Fruit fly (Drosophila melanogaster) whole organism, embryonic: Measurements from ENCODE around the gene srl.

Experiments
- Antp ChIP-seq: fragments of 200-800 bp; sonication (Bioruptor generic); optimal IDR thresholded peaks from 3 replicates; lab custom pipeline; 2016; ENCODE audit warnings: missing biosample characterization, missing genetic modification characterization
- Blimp-1 ChIP-seq: fragments of 200-800 bp; sonication (Bioruptor generic); optimal IDR thresholded peaks from 3 replicates; lab custom pipeline; 2018; ENCODE audit warnings: missing biosample characterization, missing genetic modification characterization, mild to moderate bottlenecking, moderate library complexity, missing genetic modification reagents
- CG11398 ChIP-seq: fragments of 200-800 bp; sonication (Bioruptor generic); optimal IDR thresholded peaks from 2 replicates; lab custom pipeline; 2016; ENCODE audit warnings: missing biosample characterization, missing genetic modification characterization
- CG12071 ChIP-seq: fragments of 200-800 bp; sonication (Bioruptor generic); optimal IDR thresholded peaks from 3 replicates; lab custom pipeline; 2018; ENCODE audit warnings: missing biosample characterization, mild to moderate bottlenecking, missing genetic modification characterization
- CG12104 ChIP-seq: fragments of 200-800 bp; sonication (Bioruptor generic); optimal IDR thresholded peaks from 3 replicates; lab custom pipeline; 2016; ENCODE audit warnings: missing biosample characterization, missing genetic modification characterization
- CG14014 ChIP-seq: fragments of 200-800 bp; sonication (Bioruptor generic); IDR thresholded peaks from 2 replicates; pipeline ENCODE4 v1.3.6; 2022; ENCODE audit warnings: missing biosample characterization, missing genetic modification characterization
- CG14860 ChIP-seq: fragments of 200-800 bp; sonication (Bioruptor generic); IDR thresholded peaks from 3 replicates; pipeline ENCODE4 v1.3.6; 2022; ENCODE audit warnings: missing biosample characterization, missing genetic modification characterization; ENCODE audit not compliant: partially characterized antibody
- CG18011 ChIP-seq: fragments of 200-800 bp; sonication (Bioruptor generic); optimal IDR thresholded peaks from 2 replicates; lab custom pipeline; 2017; ENCODE audit warnings: missing biosample characterization, missing genetic modification characterization, mild to moderate bottlenecking, moderate library complexity, missing genotype
- CG18619 ChIP-seq: fragments of 200-800 bp; sonication (Bioruptor generic); optimal IDR thresholded peaks from 3 replicates; lab custom pipeline; 2017; ENCODE audit warnings: missing biosample characterization, mild to moderate bottlenecking, missing genetic modification characterization
- CG30403 ChIP-seq: fragments of 200-800 bp; sonication (Bioruptor generic); optimal IDR thresholded peaks from 3 replicates; lab custom pipeline; 2016; ENCODE audit warnings: missing biosample characterization, missing genetic modification characterization
- CG4360 ChIP-seq: fragments of 200-800 bp; sonication (Bioruptor generic); IDR thresholded peaks from 2 replicates; pipeline ENCODE4 v1.3.6; 2022; ENCODE audit warnings: missing biosample characterization, missing genetic modification characterization
- CG5245 ChIP-seq: fragments of 200-800 bp; sonication (Bioruptor generic); optimal IDR thresholded peaks from 3 replicates; lab custom pipeline; 2016; ENCODE audit warnings: missing biosample characterization, missing genetic modification characterization
- CG6254 ChIP-seq: fragments of 200-800 bp; sonication (Bioruptor generic); optimal IDR thresholded peaks from 3 replicates; lab custom pipeline; 2017; ENCODE audit warnings: mild to moderate bottlenecking, missing biosample characterization, missing genetic modification reagents, missing genetic modification characterization
- CG6654 ChIP-seq: fragments of 200-800 bp; sonication (Bioruptor generic); optimal IDR thresholded peaks from 2 replicates; lab custom pipeline; 2017; ENCODE audit warnings: missing biosample characterization, mild to moderate bottlenecking, missing genetic modification characterization
- CG6689 ChIP-seq: fragments of 200-800 bp; sonication (Bioruptor generic); IDR thresholded peaks from 2 replicates; pipeline ENCODE4 v1.3.6; 2022; ENCODE audit warnings: missing biosample characterization, missing genetic modification characterization
- CG6813 ChIP-seq: fragments of 200-800 bp; sonication (Bioruptor generic); optimal IDR thresholded peaks from 2 replicates; lab custom pipeline; 2017; ENCODE audit warnings: missing biosample characterization, missing genetic modification characterization, mild to moderate bottlenecking, moderate library complexity, missing genetic modification reagents
- CG7372 ChIP-seq: fragments of 200-800 bp; sonication (Bioruptor generic); IDR thresholded peaks from 2 replicates; pipeline ENCODE4 v1.3.6; 2022; ENCODE audit warnings: missing biosample characterization, missing genetic modification characterization
- CG9876 ChIP-seq: fragments of 200-800 bp; sonication (Bioruptor generic); optimal IDR thresholded peaks from 2 replicates; lab custom pipeline; 2016; ENCODE audit warnings: missing biosample characterization, missing genetic modification characterization
- Chrac-16 ChIP-seq: fragments of 200-800 bp; sonication (Bioruptor generic); optimal IDR thresholded peaks from 3 replicates; lab custom pipeline; 2016; ENCODE audit warnings: missing biosample characterization, missing genetic modification characterization
- D19B ChIP-seq: fragments of 200-800 bp; sonication (Bioruptor generic); optimal IDR thresholded peaks from 2 replicates; lab custom pipeline; 2017; ENCODE audit warnings: missing biosample characterization, mild to moderate bottlenecking, missing genetic modification characterization
- Dek ChIP-seq: fragments of 200-800 bp; sonication (Bioruptor generic); optimal IDR thresholded peaks from 3 replicates; lab custom pipeline; 2019; ENCODE audit warnings: missing biosample characterization, mild to moderate bottlenecking, missing genetic modification characterization, moderate library complexity
- Dref ChIP-seq: fragments of 200-800 bp; sonication (Bioruptor generic); IDR thresholded peaks from 2 replicates; pipeline ENCODE4 v1.3.6; 2022; ENCODE audit warnings: missing biosample characterization, missing genetic modification characterization
- Ets65A ChIP-seq: fragments of 200-800 bp; sonication (Bioruptor generic); peaks from one replicate; lab custom pipeline; 2016; ENCODE audit warnings: missing biosample characterization, missing genetic modification characterization
- H2.0 ChIP-seq: fragments of 200-800 bp; sonication (Bioruptor generic); IDR thresholded peaks from 2 replicates; pipeline ENCODE4 v1.3.6; 2022; ENCODE audit warnings: missing biosample characterization, missing genetic modification characterization
- HLHmδ ChIP-seq: fragments of 200-800 bp; sonication (Bioruptor generic); optimal IDR thresholded peaks from 2 replicates; lab custom pipeline; 2018; ENCODE audit warnings: missing biosample characterization, mild to moderate bottlenecking, missing genetic modification characterization, moderate library complexity
- HmgZ ChIP-seq: fragments of 200-800 bp; sonication (Bioruptor generic); optimal IDR thresholded peaks from 2 replicates; lab custom pipeline; 2018; ENCODE audit warnings: missing biosample characterization, mild to moderate bottlenecking, missing genetic modification characterization
- Hr51 ChIP-seq, 2 experiments: fragments of 200-800 bp; sonication (Bioruptor generic); optimal IDR thresholded peaks; 2 replicates in 1 of 2; 3 replicates in 1 of 2; lab custom pipeline; 2016 to 2018; ENCODE audit warnings: missing biosample characterization in 2 of 2, missing genetic modification characterization in 2 of 2, mild to moderate bottlenecking in 1 of 2, moderate library complexity in 1 of 2
- Poxn ChIP-seq: fragments of 200-800 bp; sonication (Bioruptor generic); IDR thresholded peaks from 2 replicates; pipeline ENCODE4 v1.3.6; 2022; ENCODE audit warnings: missing biosample characterization, missing genetic modification characterization
- Rfx ChIP-seq: fragments of 200-800 bp; sonication (Bioruptor generic); IDR thresholded peaks from 2 replicates; pipeline ENCODE4 v1.3.6; 2022; ENCODE audit warnings: missing biosample characterization, missing genetic modification characterization
- Sry-β ChIP-seq: fragments of 200-800 bp; sonication (Bioruptor generic); optimal IDR thresholded peaks from 2 replicates; lab custom pipeline; 2018; ENCODE audit warnings: missing biosample characterization, mild to moderate bottlenecking, missing genetic modification characterization, moderate library complexity
- Xbp1 ChIP-seq: fragments of 200-800 bp; sonication (Bioruptor generic); optimal IDR thresholded peaks from 3 replicates; lab custom pipeline; 2016; ENCODE audit warnings: missing biosample characterization, mild to moderate bottlenecking, missing genetic modification characterization
- Xrp1 ChIP-seq: fragments of 200-800 bp; sonication (Bioruptor generic); IDR thresholded peaks from 2 replicates; pipeline ENCODE4 v1.3.6; 2022; ENCODE audit warnings: missing biosample characterization, missing genetic modification characterization
- danr ChIP-seq: fragments of 200-800 bp; sonication (Bioruptor generic); IDR thresholded peaks from 2 replicates; pipeline ENCODE4 v1.3.6; 2022; ENCODE audit warnings: missing biosample characterization, missing genetic modification characterization
- dati ChIP-seq: fragments of 200-800 bp; sonication (Bioruptor generic); IDR thresholded peaks from 2 replicates; pipeline ENCODE4 v1.3.6; 2022; ENCODE audit warnings: missing biosample characterization, missing genetic modification characterization
- dysf ChIP-seq: fragments of 200-800 bp; sonication (Bioruptor generic); IDR thresholded peaks from 3 replicates; pipeline ENCODE4 v1.3.6; 2022; ENCODE audit warnings: missing biosample characterization, missing genetic modification characterization
- eve ChIP-seq, 2 experiments: fragments of >200 bp; optimal IDR thresholded peaks; 2 replicates each; lab custom pipeline; 2017; ENCODE audit warnings: missing biosample characterization in 2 of 2, missing genetic modification characterization in 2 of 2
- gcm2 ChIP-seq: fragments of 200-800 bp; sonication (Bioruptor generic); optimal IDR thresholded peaks from 2 replicates; lab custom pipeline; 2016; ENCODE audit warnings: missing biosample characterization, missing genetic modification characterization
- hkb ChIP-seq, 2 experiments: fragments of 200-800 bp in 1 of 2; fragments of >200 bp in 1 of 2; sonication (Bioruptor generic) in 1 of 2; IDR thresholded peaks in 1 of 2; optimal IDR thresholded peaks in 1 of 2; 2 replicates each; pipeline versions ENCODE4 v1.3.6 to Lab custom; 2017 to 2022; ENCODE audit warnings: missing biosample characterization in 1 of 2, missing genetic modification characterization in 1 of 2
- kni ChIP-seq: fragments of 200-800 bp; sonication (Bioruptor generic); optimal IDR thresholded peaks from 3 replicates; lab custom pipeline; 2017; ENCODE audit warnings: mild to moderate bottlenecking, missing biosample characterization, missing genetic modification reagents, missing genetic modification characterization
- lbe ChIP-seq: fragments of 200-800 bp; sonication (Bioruptor generic); optimal IDR thresholded peaks from 2 replicates; lab custom pipeline; 2016; ENCODE audit warnings: missing biosample characterization, mild to moderate bottlenecking, missing genetic modification characterization
- nmo ChIP-seq: fragments of 200-800 bp; sonication (Bioruptor generic); optimal IDR thresholded peaks from 2 replicates; lab custom pipeline; 2018; ENCODE audit warnings: missing biosample characterization, mild to moderate bottlenecking, missing genetic modification characterization, moderate library complexity
- otp ChIP-seq: fragments of 200-800 bp; sonication (Bioruptor generic); IDR thresholded peaks from 3 replicates; pipeline ENCODE4, ENCODE4 v1.3.6; 2022; ENCODE audit warnings: missing biosample characterization, missing genetic modification characterization
- pb ChIP-seq: fragments of 200-800 bp; sonication (Bioruptor generic); optimal IDR thresholded peaks from 3 replicates; lab custom pipeline; 2016; ENCODE audit warnings: missing biosample characterization, missing genetic modification characterization
- peb ChIP-seq: fragments of 200-800 bp; sonication (Bioruptor generic); IDR thresholded peaks from 2 replicates; pipeline ENCODE4 v1.3.6; 2022; ENCODE audit warnings: missing biosample characterization, missing genetic modification characterization
- pros ChIP-seq: fragments of 200-800 bp; sonication (Bioruptor generic); optimal IDR thresholded peaks from 3 replicates; lab custom pipeline; 2019; ENCODE audit warnings: missing biosample characterization, mild to moderate bottlenecking, missing genetic modification characterization, moderate library complexity
- slou ChIP-seq: fragments of 200-800 bp; sonication (Bioruptor generic); optimal IDR thresholded peaks from 3 replicates; lab custom pipeline; 2016; ENCODE audit warnings: missing biosample characterization, missing genetic modification characterization
- sqz ChIP-seq: fragments of 200-800 bp; sonication (Bioruptor generic); optimal IDR thresholded peaks from 3 replicates; lab custom pipeline; 2018; ENCODE audit warnings: missing biosample characterization, mild to moderate bottlenecking, missing genetic modification characterization
- zfh1 ChIP-seq: fragments of 200-800 bp; sonication (Bioruptor generic); IDR thresholded peaks from 3 replicates; pipeline ENCODE4 v1.3.6; 2022; ENCODE audit warnings: missing biosample characterization, missing genetic modification characterization

srl gene

DNA sequence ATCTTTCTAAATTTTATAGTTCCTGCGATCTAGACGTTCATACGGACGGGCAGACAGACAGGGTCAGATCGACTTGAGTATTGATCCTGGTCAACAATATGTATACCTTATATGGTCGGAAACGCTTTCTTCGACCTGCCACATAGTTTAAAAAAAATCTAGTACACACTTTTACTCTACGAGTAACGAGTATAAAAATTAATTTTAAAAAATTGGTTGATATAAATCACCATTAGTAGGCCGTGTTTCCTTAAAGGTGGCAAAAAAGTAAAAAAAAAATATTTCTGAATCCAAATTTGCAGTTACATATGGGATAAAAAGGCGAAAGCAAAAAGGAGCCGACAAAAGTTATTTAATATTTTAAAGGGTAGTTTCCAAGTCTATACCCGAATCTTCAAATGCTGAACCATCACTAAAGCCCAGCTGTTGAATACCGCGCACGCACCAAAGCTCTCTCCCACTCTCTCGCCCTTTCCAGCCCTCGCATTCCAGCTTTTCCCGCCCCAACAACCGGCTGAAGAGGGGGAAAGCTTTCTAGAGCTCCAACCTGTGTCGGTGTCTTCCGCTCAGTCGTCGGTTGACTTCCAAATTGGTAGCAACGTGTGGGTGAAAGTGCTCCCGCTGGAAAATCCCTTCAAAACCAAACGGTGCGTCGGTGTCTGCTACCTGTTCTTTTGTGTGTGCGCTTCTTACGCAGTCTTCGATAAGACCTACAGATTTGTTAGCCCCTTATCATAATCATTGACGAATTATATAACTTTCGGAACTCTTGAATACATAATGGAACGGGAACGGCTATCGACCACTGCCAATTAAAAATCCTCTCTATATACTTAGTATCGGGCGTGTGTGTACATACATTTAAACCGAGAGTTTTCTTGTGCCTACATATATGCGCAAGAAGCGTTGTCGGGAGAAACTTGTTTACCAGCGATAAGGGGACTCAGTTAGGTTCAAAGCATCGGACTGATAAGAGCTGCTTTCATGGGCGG is 50.5 kb downstream of the srl start, which contains the start of gene Sfxn1-3 (continued):
- TF ChIP-seq CG18011 (GFP tag; lab: Kevin White, UChicago) (no peak), Dek (tag; lab: Kevin White, UChicago) (peak; percentile 5), CG12104 (GFP tag; lab: Kevin White, UChicago) (no peak), Sry-β (GFP tag; lab: Kevin White, UChicago) (no peak), hkb (optimal IDR thresholded peaks at IDR 0.05; lab: Kevin White, UChicago) (no peak), hkb (GFP tag; IDR thresholded peaks at IDR 0.05; lab: Robert Waterston, UW) (no peak; the same call in 1 of the 2 replicates), dysf (GFP tag; lab: Robert Waterston, UW) (0 out of 3 replicates have a peak, but pooled peaks have one; percentile 20), Hr51 (GFP tag; optimal IDR thresholded peaks at IDR 0.05; lab: Kevin White, UChicago) (peak; percentile 1 to 32), Xrp1 (GFP tag; lab: Robert Waterston, UW) (peak; percentile 32; the same call in 1 of the 2 replicates), dati (GFP tag; lab: Robert Waterston, UW) (no peak), Antp (GFP tag; lab: Kevin White, UChicago) (peak; percentile 30), pros (peak; percentile 65), Xbp1 (GFP tag; lab: Kevin White, UChicago) (peak; percentile 15), sqz (GFP tag; lab: Kevin White, UChicago) (no peak), CG4360 (no peak), CG6813 (GFP tag; lab: Kevin White, UChicago) (peak; percentile 11), Poxn (GFP tag; lab: Robert Waterston, UW) (no peak), CG6689 (GFP tag; lab: Robert Waterston, UW) (peak; percentile 38; the same call in 1 of the 2 replicates), nmo (GFP tag; lab: Kevin White, UChicago) (peak; percentile 18), CG7372 (GFP tag; lab: Robert Waterston, UW) (no peak), CG30403 (peak; percentile 34), CG11398 (peak; percentile 26), CG14860 (GFP tag; lab: Robert Waterston, UW) (no peak), slou (GFP tag; lab: Kevin White, UChicago) (no peak), zfh1 (no peak; the same call in 2 of the 3 replicates), HLHmδ (GFP tag; lab: Kevin White, UChicago) (peak; percentile 84), CG14014 (GFP tag; lab: Robert Waterston, UW) (peak; percentile 56; the same call in 1 of the 2 replicates), CG5245 (peak; percentile 1), CG6254 (no peak), CG9876 (no peak), HmgZ (tag; lab: Kevin White, UChicago) (peak; percentile 71), eve (GFP tag; optimal IDR thresholded peaks at IDR 0.05; lab: Kevin White, UChicago) (no peak), lbe (GFP tag; lab: Kevin White, UChicago) (no peak), CG12071 (peak; percentile 57), Chrac-16 (GFP tag; lab: Kevin White, UChicago) (no peak), Blimp-1 (GFP tag; lab: Kevin White, UChicago) (no peak), Dref (GFP tag; lab: Robert Waterston, UW) (no peak), H2.0 (0 out of 2 replicates have a peak, but pooled peaks have one; percentile 26), D19B (GFP tag; lab: Kevin White, UChicago) (peak; percentile 96), CG18619 (no peak), CG6654 (GFP tag; lab: Kevin White, UChicago) (no peak), gcm2 (GFP tag; lab: Kevin White, UChicago) (peak; percentile 42), peb (GFP tag; lab: Robert Waterston, UW) (no peak), otp (GFP tag; lab: Robert Waterston, UW) (no peak; the same call in 1 of the 3 replicates), danr (GFP tag; lab: Robert Waterston, UW) (no peak), kni (GFP tag; lab: Kevin White, UChicago) (peak; percentile 67), Ets65A (GFP tag; lab: Kevin White, UChicago) (peak; percentile 78), Rfx (GFP tag; lab: Robert Waterston, UW) (peak; percentile 68), pb (GFP tag; lab: Kevin White, UChicago) (peak; percentile 53)
